Fruit fly (Drosophila melanogaster) whole organism, adult: Measurements from ENCODE around the gene CG42590.

Experiments used
- CG11617 ChIP-seq: fragments of 200-800 bp; sonication (Bioruptor generic); optimal IDR thresholded peaks from 2 replicates; lab custom pipeline; 2017; ENCODE audit warnings: mild to moderate bottlenecking, missing biosample characterization, missing genetic modification reagents, missing genetic modification characterization
- CG12768 ChIP-seq: fragments of 200-800 bp; sonication (Bioruptor generic); optimal IDR thresholded peaks from 2 replicates; lab custom pipeline; 2017; ENCODE audit warnings: missing biosample characterization, missing genetic modification characterization, mild to moderate bottlenecking, moderate library complexity, missing genetic modification reagents
- CG14711 ChIP-seq: fragments of 200-800 bp; sonication (Bioruptor generic); optimal IDR thresholded peaks from 2 replicates; lab custom pipeline; 2018; ENCODE audit warnings: missing biosample characterization, mild to moderate bottlenecking, missing genetic modification characterization, moderate library complexity
- CG1620 ChIP-seq: fragments of 200-800 bp; sonication (Bioruptor generic); optimal IDR thresholded peaks from 2 replicates; lab custom pipeline; 2016; ENCODE audit warnings: missing biosample characterization, missing genetic modification characterization
- CG33017 ChIP-seq: fragments of 200-800 bp; sonication (Bioruptor generic); optimal IDR thresholded peaks from 2 replicates; lab custom pipeline; 2018; ENCODE audit warnings: missing biosample characterization, mild to moderate bottlenecking, missing genetic modification characterization, moderate library complexity
- CG5204 ChIP-seq: fragments of 200-800 bp; sonication (Bioruptor generic); optimal IDR thresholded peaks from 2 replicates; lab custom pipeline; 2016; ENCODE audit warnings: missing biosample characterization, missing genetic modification characterization
- CG7045 ChIP-seq: fragments of 200-800 bp; sonication (Bioruptor generic); optimal IDR thresholded peaks from 2 replicates; lab custom pipeline; 2017; ENCODE audit warnings: missing biosample characterization, mild to moderate bottlenecking, missing genetic modification characterization
- CG7101 ChIP-seq: fragments of 200-800 bp; sonication (Bioruptor generic); optimal IDR thresholded peaks from 2 replicates; lab custom pipeline; 2018; ENCODE audit warnings: missing biosample characterization, mild to moderate bottlenecking, missing genetic modification characterization, moderate library complexity
- Clk ChIP-seq: fragments of 200-800 bp; sonication (Bioruptor generic); optimal IDR thresholded peaks from 2 replicates; lab custom pipeline; 2017; ENCODE audit warnings: missing biosample characterization, missing genetic modification characterization
- Crg-1 ChIP-seq: fragments of 200-800 bp; sonication (Bioruptor generic); optimal IDR thresholded peaks from 2 replicates; lab custom pipeline; 2016; ENCODE audit warnings: missing biosample characterization, missing genetic modification characterization
- Hr96 ChIP-seq: fragments of 200-800 bp; sonication (Bioruptor generic); optimal IDR thresholded peaks from 2 replicates; lab custom pipeline; 2016; ENCODE audit warnings: missing biosample characterization, missing genetic modification characterization
- Mnt ChIP-seq: fragments of 200-800 bp; sonication (Bioruptor generic); optimal IDR thresholded peaks from 2 replicates; lab custom pipeline; 2016; ENCODE audit warnings: missing biosample characterization, mild to moderate bottlenecking, missing genetic modification characterization
- bab1 ChIP-seq: fragments of 200-800 bp; sonication (Bioruptor generic); optimal IDR thresholded peaks from 3 replicates; lab custom pipeline; 2019; ENCODE audit warnings: missing biosample characterization, mild to moderate bottlenecking, missing genetic modification characterization, moderate library complexity
- cic ChIP-seq: fragments of 200-800 bp; sonication (Bioruptor generic); optimal IDR thresholded peaks from 2 replicates; lab custom pipeline; 2017; ENCODE audit warnings: missing biosample characterization, mild to moderate bottlenecking, missing genetic modification characterization, moderate library complexity
- cnc ChIP-seq, 2 experiments: fragments of >200 bp; optimal IDR thresholded peaks; 2 replicates each; lab custom pipeline; 2017
- kay ChIP-seq: fragments of 200-800 bp; sonication (Bioruptor generic); peaks from one replicate; lab custom pipeline; 2016; ENCODE audit warnings: missing biosample characterization, missing genetic modification characterization, borderline replicate concordance
- ovo ChIP-seq: fragments of 200-800 bp; sonication (Bioruptor generic); optimal IDR thresholded peaks from 2 replicates; lab custom pipeline; 2016; ENCODE audit warnings: missing biosample characterization, missing genetic modification characterization
- pad ChIP-seq: fragments of 200-800 bp; sonication (Bioruptor generic); optimal IDR thresholded peaks from 3 replicates; lab custom pipeline; 2017; ENCODE audit warnings: missing biosample characterization, missing genetic modification characterization, mild to moderate bottlenecking, moderate library complexity, missing genetic modification reagents
- tj ChIP-seq: fragments of 200-800 bp; sonication (Bioruptor generic); optimal IDR thresholded peaks from 3 replicates; lab custom pipeline; 2017; ENCODE audit warnings: missing biosample characterization, mild to moderate bottlenecking, missing genetic modification characterization, moderate library complexity
- toe ChIP-seq: fragments of 200-800 bp; sonication (Bioruptor generic); optimal IDR thresholded peaks from 2 replicates; lab custom pipeline; 2016; ENCODE audit warnings: missing biosample characterization, missing genetic modification characterization

The CG42590 gene

dm6 chr3L:8086218-8086617 is 17.2 kb upstream of the CG42590 start:
- TF ChIP-seq ovo (GFP tag; lab: Kevin White, UChicago) (no peak), CG7045 (GFP tag; lab: Kevin White, UChicago) (no peak), cnc (optimal IDR thresholded peaks at IDR 0.05; lab: Kevin White, UChicago) (no peak), CG7101 (tag; lab: Kevin White, UChicago) (no peak), CG12768 (GFP tag; lab: Kevin White, UChicago) (no peak), pad (GFP tag; lab: Kevin White, UChicago) (no peak), CG33017 (tag; lab: Kevin White, UChicago) (no peak), CG5204 (GFP tag; lab: Kevin White, UChicago) (no peak), Clk (no peak), Mnt (GFP tag; lab: Kevin White, UChicago) (no peak), Crg-1 (no peak)

- TF ChIP-seq bab1 (GFP tag; lab: Kevin White, UChicago) (no peak), toe (GFP tag; lab: Kevin White, UChicago) (no peak), Crg-1 (peak; percentile 87), tj (peak; percentile 22), pad (GFP tag; lab: Kevin White, UChicago) (peak; percentile 60), CG7045 (GFP tag; lab: Kevin White, UChicago) (peak; percentile 68), CG11617 (GFP tag; lab: Kevin White, UChicago) (peak; percentile 47), Hr96 (GFP tag; lab: Kevin White, UChicago) (peak; percentile 63), CG12768 (GFP tag; lab: Kevin White, UChicago) (peak; percentile 75), cic (GFP tag; lab: Kevin White, UChicago) (peak; percentile 80), kay (peak; percentile 91), CG5204 (GFP tag; lab: Kevin White, UChicago) (no peak), ovo (GFP tag; lab: Kevin White, UChicago) (peak; percentile 31), Clk (peak; percentile 24), CG1620 (GFP tag; lab: Kevin White, UChicago) (peak; percentile 20), CG7101 (tag; lab: Kevin White, UChicago) (peak; percentile 80), Mnt (GFP tag; lab: Kevin White, UChicago) (peak; percentile 72), CG33017 (tag; lab: Kevin White, UChicago) (peak; percentile 84), cnc (optimal IDR thresholded peaks at IDR 0.05; lab: Kevin White, UChicago) (no peak), CG14711 (peak; percentile 63)
Measured at dm6 chr3L:8081822-8082221, 12.8 kb upstream of the CG42590 start.

dm6 chr3L:8080790-8081189 is 11.7 kb upstream of the CG42590 start:
- no peak for TF ChIP-seq Clk
- no peak for TF ChIP-seq CG7101 (tag; lab: Kevin White, UChicago)
- no peak for TF ChIP-seq Crg-1
- TF ChIP-seq toe (GFP tag; lab: Kevin White, UChicago), result no peak
- TF ChIP-seq CG33017 (tag; lab: Kevin White, UChicago), result no peak
- TF ChIP-seq Mnt (GFP tag; lab: Kevin White, UChicago), result no peak
- no peak for TF ChIP-seq CG7045 (GFP tag; lab: Kevin White, UChicago)
- TF ChIP-seq CG12768 (GFP tag; lab: Kevin White, UChicago), result no peak
- no peak for TF ChIP-seq pad (GFP tag; lab: Kevin White, UChicago)
- TF ChIP-seq CG11617 (GFP tag; lab: Kevin White, UChicago), result no peak
- TF ChIP-seq CG5204 (GFP tag; lab: Kevin White, UChicago), result no peak
- no peak for TF ChIP-seq cic (GFP tag; lab: Kevin White, UChicago)
- no peak for TF ChIP-seq Hr96 (GFP tag; lab: Kevin White, UChicago)
- no peak for TF ChIP-seq tj
- TF ChIP-seq cnc (optimal IDR thresholded peaks at IDR 0.05; lab: Kevin White, UChicago), result no peak
- TF ChIP-seq bab1 (GFP tag; lab: Kevin White, UChicago), result no peak
- TF ChIP-seq ovo (GFP tag; lab: Kevin White, UChicago), result no peak
- no peak for TF ChIP-seq CG1620 (GFP tag; lab: Kevin White, UChicago)
- no peak for TF ChIP-seq CG14711

- no peak for TF ChIP-seq bab1 (GFP tag; lab: Kevin White, UChicago)
- no peak for TF ChIP-seq CG14711
- TF ChIP-seq CG12768 (GFP tag; lab: Kevin White, UChicago), result no peak
- no peak for TF ChIP-seq toe (GFP tag; lab: Kevin White, UChicago)
- TF ChIP-seq CG1620 (GFP tag; lab: Kevin White, UChicago), result no peak
- no peak for TF ChIP-seq CG5204 (GFP tag; lab: Kevin White, UChicago)
Measured at dm6 chr3L:8079598-8079997, 10.5 kb upstream of the CG42590 start.

dm6 chr3L:8077953-8078352 is 8.9 kb upstream of the CG42590 start:
- TF ChIP-seq CG12768 (GFP tag; lab: Kevin White, UChicago), result no peak
- TF ChIP-seq CG7045 (GFP tag; lab: Kevin White, UChicago), result no peak
- no peak for TF ChIP-seq CG11617 (GFP tag; lab: Kevin White, UChicago)
- no peak for TF ChIP-seq CG5204 (GFP tag; lab: Kevin White, UChicago)
- TF ChIP-seq bab1 (GFP tag; lab: Kevin White, UChicago), result no peak

dm6 chr3L:8077207-8077606 is 8.1 kb upstream of the CG42590 start:
- peak; percentile 54 for TF ChIP-seq kay
- TF ChIP-seq CG14711, result no peak
- TF ChIP-seq pad (GFP tag; lab: Kevin White, UChicago), result no peak
- TF ChIP-seq ovo (GFP tag; lab: Kevin White, UChicago), result no peak
- peak; percentile 32 for TF ChIP-seq bab1 (GFP tag; lab: Kevin White, UChicago)
